Fruit fly (Drosophila melanogaster) Kc167 (cell line): ENCODE data around the gene Kif19A.

ENCODE experiments used
- Myc ChIP-seq: fragments of >200 bp; optimal IDR thresholded peaks from 2 replicates; lab custom pipeline; 2017; ENCODE audit warnings: missing external identifiers
- Sin3A ChIP-seq: fragments of >200 bp; optimal IDR thresholded peaks from 2 replicates; lab custom pipeline; 2018; ENCODE audit warnings: missing external identifiers
- h ChIP-seq: fragments of >200 bp; optimal IDR thresholded peaks from 3 replicates; lab custom pipeline; 2018; ENCODE audit warnings: missing external identifiers
- insv ChIP-seq: fragments of >200 bp; optimal IDR thresholded peaks from 3 replicates; lab custom pipeline; 2018; ENCODE audit warnings: missing external identifiers
- psq ChIP-seq: fragments of >200 bp; optimal IDR thresholded peaks from 2 replicates; lab custom pipeline; 2017; ENCODE audit warnings: missing external identifiers
- ttk ChIP-seq: sonication (Bioruptor generic); optimal IDR thresholded peaks from 2 replicates; lab custom pipeline; 2017; ENCODE audit warnings: missing external identifiers

DNA sequence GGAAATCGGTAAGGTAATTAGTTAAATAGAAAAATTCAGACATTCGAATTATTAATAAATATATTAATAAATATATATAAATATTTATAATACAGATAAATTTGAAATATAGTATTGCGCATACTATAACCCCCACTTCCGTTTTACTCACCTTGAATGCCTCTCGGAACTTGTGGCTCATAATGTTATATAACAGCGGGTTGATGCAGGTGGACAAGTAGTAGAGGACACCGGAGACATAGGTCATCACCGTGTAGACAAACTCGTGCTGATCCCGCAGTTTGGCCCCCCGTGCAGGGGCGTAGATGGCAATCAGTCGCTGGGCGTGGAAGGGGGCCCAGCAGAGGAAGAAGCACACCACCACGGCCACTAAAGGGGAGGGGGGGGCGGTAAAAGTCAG is 17.3 kb downstream of the Kif19A start:
- TF ChIP-seq h = no peak
- TF ChIP-seq Sin3A (lab: Kevin White, UChicago) = no peak
- no peak for TF ChIP-seq insv (lab: Kevin White, UChicago)
- TF ChIP-seq psq (lab: Kevin White, UChicago) = no peak
- TF ChIP-seq Myc (lab: Kevin White, UChicago) = no peak
- TF ChIP-seq ttk (lab: Kevin White, UChicago) = no peak
